Worm (Caenorhabditis elegans): ENCODE results near the gene srlf-10.

- TF ChIP-seq him-1 (tag; optimal IDR thresholded peaks at IDR 0.05) (no peak), dao-5 (tag; optimal IDR thresholded peaks at IDR 0.05) (no peak)
Observed at ce11 chrIII:13404418-13404817, 2.4 kb downstream of the srlf-10 start, which contains the start of gene ttr-52.

Measured in whole organism, L4/young adult.